Worm (Caenorhabditis elegans) whole organism, L4/young adult: ENCODE results near the gene srw-103.

ENCODE experiments used
- W03F9.2 ChIP-seq: fragments of 150-350 bp; optimal IDR thresholded peaks from 2 replicates; lab custom pipeline; 2014; ENCODE audit warnings: missing biosample characterization, missing genetic modification characterization
- dao-5 ChIP-seq: sonication (generic microtip); optimal IDR thresholded peaks from 2 replicates; lab custom pipeline; 2016; ENCODE audit warnings: missing genotype, missing genetic modification characterization, moderate library complexity, missing compliant biosample characterization
- him-1 ChIP-seq: sonication (generic microtip); optimal IDR thresholded peaks from 2 replicates; lab custom pipeline; 2016; ENCODE audit warnings: missing genotype, missing genetic modification reagents, missing genetic modification characterization, missing compliant biosample characterization

DNA sequence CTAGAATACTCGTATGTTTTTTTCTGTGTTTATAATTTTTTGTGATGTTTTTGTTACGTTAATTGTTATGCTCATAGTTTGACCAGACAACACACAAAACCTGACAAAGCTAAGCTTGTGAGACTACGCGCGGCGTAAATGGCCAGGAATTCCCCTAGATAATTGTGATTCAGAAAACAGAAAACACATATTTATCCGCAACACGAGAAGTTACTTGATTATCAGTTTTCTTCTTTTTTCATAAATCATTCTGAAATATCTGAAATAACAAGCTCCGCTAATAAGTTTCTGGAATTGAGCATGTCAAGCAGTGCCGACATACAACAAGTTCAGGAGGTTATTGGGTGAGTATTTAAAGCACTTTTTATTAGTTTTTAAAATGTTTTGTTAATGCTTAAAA is 6.1 kb upstream of the srw-103 start, which contains the start of gene srw-100:
- TF ChIP-seq him-1 (tag; lab: Kevin White, UChicago) (no peak), dao-5 (tag; lab: Kevin White, UChicago) (no peak), W03F9.2 (tag; lab: Kevin White, UChicago) (no peak)
